Worm (Caenorhabditis elegans): Measurements from ENCODE around the gene F07H5.7.

The F07H5.7 gene

ce11 chrII:8785875-8786274 is 8.1 kb downstream of the F07H5.7 start:
- TF ChIP-seq ama-1 (optimal IDR thresholded peaks at IDR 0.05) (peak; percentile 71), nhr-11 (tag; optimal IDR thresholded peaks at IDR 0.05) (peak; percentile 1), egl-27 (tag; optimal IDR thresholded peaks at IDR 0.05) (no peak), lsy-12 (tag; optimal IDR thresholded peaks at IDR 0.05) (no peak), snpc-4 (tag; optimal IDR thresholded peaks at IDR 0.05) (peak; percentile 38), fos-1 (tag; optimal IDR thresholded peaks at IDR 0.05) (no peak), nhr-237 (tag; optimal IDR thresholded peaks at IDR 0.05) (no peak), fkh-10 (GFP tag; optimal IDR thresholded peaks at IDR 0.05) (no peak), egl-5 (tag; optimal IDR thresholded peaks at IDR 0.05) (peak; percentile 25), hmg-11 (tag; optimal IDR thresholded peaks at IDR 0.05) (peak; percentile 78), nhr-28 (tag; optimal IDR thresholded peaks at IDR 0.05) (no peak), mml-1 (tag; optimal IDR thresholded peaks at IDR 0.05) (no peak), elt-3 (tag; optimal IDR thresholded peaks at IDR 0.05) (no peak), nfya-1 (tag; optimal IDR thresholded peaks at IDR 0.05; ENCODE audit: insufficient read depth) (peak; percentile 55), nhr-76 (tag; optimal IDR thresholded peaks at IDR 0.05) (no peak), jun-1 (tag; optimal IDR thresholded peaks at IDR 0.05) (no peak), tbx-2 (tag; optimal IDR thresholded peaks at IDR 0.05) (no peak), ceh-9 (tag; optimal IDR thresholded peaks at IDR 0.05) (no peak), nhr-67 (tag; optimal IDR thresholded peaks at IDR 0.05) (no peak), skn-1 (tag; optimal IDR thresholded peaks at IDR 0.05) (no peak)

ce11 chrII:8784235-8784928 is 9.6 kb downstream of the F07H5.7 start:
- peak; percentile 94 for TF ChIP-seq ama-1 (optimal IDR thresholded peaks at IDR 0.05)
- peak; percentile 32 for TF ChIP-seq pqm-1 (tag; optimal IDR thresholded peaks at IDR 0.05)
- no peak for TF ChIP-seq sea-2 (GFP tag; optimal IDR thresholded peaks at IDR 0.05)
- no peak for TF ChIP-seq nhr-11 (tag; optimal IDR thresholded peaks at IDR 0.05)
- no peak for TF ChIP-seq ztf-4 (tag; optimal IDR thresholded peaks at IDR 0.05)
- TF ChIP-seq lin-39 (tag; optimal IDR thresholded peaks at IDR 0.05), result peak; percentile 67
- no peak for TF ChIP-seq lin-15B (tag; optimal IDR thresholded peaks at IDR 0.05)
- no peak for TF ChIP-seq nhr-12 (tag; optimal IDR thresholded peaks at IDR 0.05)
- peak; percentile 9 for TF ChIP-seq ceh-28 (tag; optimal IDR thresholded peaks at IDR 0.05)
- no peak for TF ChIP-seq fkh-10 (GFP tag; optimal IDR thresholded peaks at IDR 0.05)
- TF ChIP-seq jun-1 (tag; optimal IDR thresholded peaks at IDR 0.05), result no peak
- peak; percentile 13 for TF ChIP-seq nhr-43 (tag; optimal IDR thresholded peaks at IDR 0.05; ENCODE audit: poor library complexity, severe bottlenecking)
- no peak for TF ChIP-seq ztf-11 (tag; optimal IDR thresholded peaks at IDR 0.05)
- no peak for TF ChIP-seq ceh-82 (tag; optimal IDR thresholded peaks at IDR 0.05)
- peak; percentile 57 for TF ChIP-seq hmg-11 (tag; optimal IDR thresholded peaks at IDR 0.05)
- TF ChIP-seq tbx-2 (tag; optimal IDR thresholded peaks at IDR 0.05), result no peak
- TF ChIP-seq lsy-12 (tag; optimal IDR thresholded peaks at IDR 0.05), result no peak
- TF ChIP-seq nfya-1 (tag; optimal IDR thresholded peaks at IDR 0.05; ENCODE audit: insufficient read depth), result peak; percentile 81
- TF ChIP-seq eor-1 (tag; optimal IDR thresholded peaks at IDR 0.05), result no peak
- peak; percentile 29 for TF ChIP-seq elt-2 (tag; optimal IDR thresholded peaks at IDR 0.05)
- TF ChIP-seq pha-4 (tag; optimal IDR thresholded peaks at IDR 0.05), result peak; percentile 38

ce11 chrII:8783451-8783967 is 10.5 kb downstream of the F07H5.7 start, which contains the start of gene sgn-1:
Gene sgn-1 (minus strand): TSS chrII:8783670.
- no peak for TF ChIP-seq lin-39 (tag; optimal IDR thresholded peaks at IDR 0.05)
- TF ChIP-seq nhr-77 (tag; optimal IDR thresholded peaks at IDR 0.05), result no peak
- no peak for TF ChIP-seq nhr-237 (tag; optimal IDR thresholded peaks at IDR 0.05)
- no peak for TF ChIP-seq ceh-82 (tag; optimal IDR thresholded peaks at IDR 0.05)
- TF ChIP-seq nhr-23 (tag; optimal IDR thresholded peaks at IDR 0.05), result no peak
- TF ChIP-seq zag-1 (tag; optimal IDR thresholded peaks at IDR 0.05), result no peak
- TF ChIP-seq daf-12 (tag; optimal IDR thresholded peaks at IDR 0.05), result no peak
- TF ChIP-seq mdl-1 (tag; optimal IDR thresholded peaks at IDR 0.05), result no peak
- TF ChIP-seq R02D3.7 (tag; optimal IDR thresholded peaks at IDR 0.05), result no peak
- no peak for TF ChIP-seq jun-1 (tag; optimal IDR thresholded peaks at IDR 0.05)
- no peak for TF ChIP-seq egl-5 (tag; optimal IDR thresholded peaks at IDR 0.05)
- TF ChIP-seq ama-1 (optimal IDR thresholded peaks at IDR 0.05), result no peak
- no peak for TF ChIP-seq nhr-67 (tag; optimal IDR thresholded peaks at IDR 0.05)
- no peak for TF ChIP-seq nhr-11 (tag; optimal IDR thresholded peaks at IDR 0.05)
- no peak for TF ChIP-seq sea-2 (GFP tag; optimal IDR thresholded peaks at IDR 0.05)
- no peak for TF ChIP-seq nhr-28 (tag; optimal IDR thresholded peaks at IDR 0.05)
- no peak for TF ChIP-seq snpc-4 (tag; optimal IDR thresholded peaks at IDR 0.05)
- TF ChIP-seq egl-27 (tag; optimal IDR thresholded peaks at IDR 0.05), result no peak
- no peak for TF ChIP-seq fos-1 (tag; optimal IDR thresholded peaks at IDR 0.05)

Measured in whole organism, L3 larva.